Worm (Caenorhabditis elegans): ENCODE measurements around the gene C14A6.3.

ce11 chrV:18164758-18165157 is 18.6 kb downstream of the C14A6.3 start, which contains the start of gene C14A6.5:
- TF ChIP-seq nhr-76 (tag; optimal IDR thresholded peaks at IDR 0.05), result no peak
- no peak for TF ChIP-seq mep-1 (tag; optimal IDR thresholded peaks at IDR 0.05)
- no peak for TF ChIP-seq alr-1 (tag; optimal IDR thresholded peaks at IDR 0.05; ENCODE audit: borderline replicate concordance)
- no peak for TF ChIP-seq aly-2 (tag; optimal IDR thresholded peaks at IDR 0.05)
- TF ChIP-seq blmp-1 (tag; optimal IDR thresholded peaks at IDR 0.05), result no peak
- no peak for TF ChIP-seq nhr-11 (tag; optimal IDR thresholded peaks at IDR 0.05)
- TF ChIP-seq C34B4.2 (tag; optimal IDR thresholded peaks at IDR 0.05), result no peak
- no peak for TF ChIP-seq ceh-82 (tag; optimal IDR thresholded peaks at IDR 0.05)
- TF ChIP-seq snpc-4 (tag; optimal IDR thresholded peaks at IDR 0.05), result no peak
- no peak for TF ChIP-seq nhr-237 (tag; optimal IDR thresholded peaks at IDR 0.05)

All from whole organism, L1 larva.